Worm (Caenorhabditis elegans) whole organism, L4 larva: ENCODE data around the gene nhr-90.

Experiments used
- F10B5.3 ChIP-seq: sonication (generic microtip); optimal IDR thresholded peaks from 2 replicates; lab custom pipeline; 2016; ENCODE audit warnings: mild to moderate bottlenecking, missing genetic modification characterization, missing compliant biosample characterization
- ama-1 ChIP-seq: fragments of 150-350 bp; optimal IDR thresholded peaks from 2 replicates; lab custom pipeline; 2014; ENCODE audit warnings: inconsistent platforms, mixed read lengths
- ces-1 ChIP-seq: fragments of 150-350 bp; sonication (generic microtip); optimal IDR thresholded peaks from 4 replicates; lab custom pipeline; 2014; ENCODE audit warnings: missing biosample characterization, missing genetic modification reagents, missing genetic modification characterization
- daf-8 ChIP-seq: fragments of 200-800 bp; sonication (Bioruptor generic); IDR thresholded peaks from 2 replicates; pipeline ENCODE4 v1.3.6; 2022; ENCODE audit warnings: missing genetic modification characterization, missing compliant biosample characterization
- lin-29 ChIP-seq: fragments of 200-800 bp; sonication (Bioruptor generic); IDR thresholded peaks from 2 replicates; pipeline ENCODE4 v1.3.6; 2022; ENCODE audit warnings: missing genetic modification reagents, missing genetic modification characterization, missing compliant biosample characterization
- pha-4 ChIP-seq, 2 experiments: fragments of 150-350 bp in 1 of 2; fragments of 200-800 bp in 1 of 2; sonication (Bioruptor generic) in 1 of 2; IDR thresholded peaks in 1 of 2; optimal IDR thresholded peaks in 1 of 2; 2 replicates each; pipeline versions ENCODE4 v1.3.6 to Lab custom; 2014 to 2022; ENCODE audit warnings: missing genetic modification characterization in 2 of 2, missing genetic modification reagents in 2 of 2, missing biosample characterization in 1 of 2, missing compliant biosample characterization in 1 of 2
- pqm-1 ChIP-seq: sonication (generic microtip); optimal IDR thresholded peaks from 2 replicates; lab custom pipeline; 2017; ENCODE audit warnings: missing biosample characterization, missing genetic modification characterization
- set-16 ChIP-seq: fragments of 200-800 bp; sonication (Bioruptor generic); IDR thresholded peaks from 2 replicates; pipeline ENCODE4 v1.3.6; 2022; ENCODE audit warnings: missing genetic modification reagents, missing genetic modification characterization, missing compliant biosample characterization
- snpc-4 ChIP-seq: fragments of 150-350 bp; optimal IDR thresholded peaks from 2 replicates; lab custom pipeline; 2014; ENCODE audit warnings: missing biosample characterization, missing genetic modification characterization
- unc-130 ChIP-seq: sonication (generic microtip); optimal IDR thresholded peaks from 2 replicates; lab custom pipeline; 2016; ENCODE audit warnings: missing genetic modification reagents, missing genetic modification characterization, missing compliant biosample characterization
- unc-39 ChIP-seq: sonication (generic microtip); optimal IDR thresholded peaks from 2 replicates; lab custom pipeline; 2017; ENCODE audit warnings: missing biosample characterization, missing genetic modification characterization
- unc-62 ChIP-seq, 3 experiments: fragments of 150-350 bp in 1 of 3; sonication (generic microtip); optimal IDR thresholded peaks in 2 of 3; peaks in 1 of 3; 1 replicate in 1 of 3; 2 replicates in 2 of 3; lab custom pipeline; 2014 to 2017; ENCODE audit warnings: missing biosample characterization in 3 of 3, missing genetic modification characterization in 3 of 3, missing genetic modification reagents in 3 of 3, missing genotype in 1 of 3
- ztf-7 ChIP-seq: fragments of 150-350 bp; optimal IDR thresholded peaks from 2 replicates; lab custom pipeline; 2014; ENCODE audit warnings: missing biosample characterization, missing genetic modification characterization

ce11 chrV:617917-618316, 7.6 kb downstream of the nhr-90 start:
- TF ChIP-seq ces-1 (GFP tag; lab: Kevin White, UChicago) (no peak), F10B5.3 (no peak), lin-29 (GFP tag; lab: Robert Waterston, UW) (no peak), unc-39 (tag; lab: Kevin White, UChicago) (no peak), unc-130 (GFP tag; lab: Kevin White, UChicago) (no peak), ama-1 (lab: Kevin White, UChicago) (no peak), pqm-1 (tag; lab: Kevin White, UChicago) (no peak), unc-62 (GFP tag; optimal IDR thresholded peaks at IDR 0.05 in 1 of 2; lab: Kevin White, UChicago) (no peak), unc-62 (tag; optimal IDR thresholded peaks at IDR 0.05; lab: Kevin White, UChicago) (no peak), ztf-7 (tag; lab: Kevin White, UChicago) (no peak), daf-8 (no peak), snpc-4 (tag; lab: Kevin White, UChicago) (no peak), set-16 (no peak), pha-4 (GFP tag; IDR thresholded peaks at IDR 0.05; lab: Robert Waterston, UW) (no peak), pha-4 (tag; optimal IDR thresholded peaks at IDR 0.05; lab: Kevin White, UChicago) (no peak)
